Fruit fly (Drosophila melanogaster) whole organism, embryonic: ENCODE data around the gene RfC4.

Experiments used
- CG16813 ChIP-seq: fragments of 200-800 bp; sonication (Bioruptor generic); IDR thresholded peaks from 3 replicates; pipeline ENCODE4 v1.3.6; 2022; ENCODE audit warnings: missing biosample characterization, missing genetic modification characterization; ENCODE audit not compliant: partially characterized antibody
- trh ChIP-seq: fragments of 200-800 bp; sonication (Bioruptor generic); optimal IDR thresholded peaks from 2 replicates; lab custom pipeline; 2016; ENCODE audit warnings: missing biosample characterization, missing genetic modification characterization

DNA sequence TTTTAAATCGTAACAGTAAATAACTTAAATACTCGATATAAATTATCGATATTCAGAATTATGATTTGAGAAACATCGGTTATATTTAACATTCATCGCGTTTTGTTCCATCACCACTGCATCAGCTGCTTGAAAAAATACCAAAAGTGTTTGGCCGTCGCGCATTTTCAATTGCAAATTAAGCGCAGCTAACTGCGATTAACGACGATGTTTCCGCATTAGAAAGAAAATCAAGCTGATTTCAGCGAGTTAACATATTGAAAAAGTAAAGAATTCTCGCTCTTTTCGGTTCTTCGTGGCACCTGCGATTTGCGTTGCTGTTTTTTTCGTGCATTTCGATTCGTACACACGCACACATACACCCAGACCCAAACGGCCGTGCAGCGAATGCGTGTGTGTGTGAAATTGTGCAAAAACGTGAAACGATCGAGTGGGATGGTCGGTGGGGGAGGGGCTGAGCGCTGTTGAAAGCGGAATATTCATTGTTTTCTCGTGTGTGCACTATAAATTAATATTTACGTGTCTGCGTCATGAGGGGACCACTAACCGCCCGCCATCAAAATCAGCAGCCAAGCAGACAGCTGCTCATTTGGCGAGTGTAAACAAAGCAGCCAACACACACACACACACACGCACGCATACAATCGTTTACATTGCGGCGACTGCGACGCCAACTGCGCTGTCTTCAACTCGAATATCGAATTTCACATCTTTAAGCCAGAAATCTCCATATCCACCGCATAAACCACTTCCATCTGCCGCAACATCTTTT, 27.6 kb downstream of the RfC4 start, which contains the start of gene Ack:
- TF ChIP-seq CG16813 (GFP tag; lab: Robert Waterston, UW) (peak; percentile 82), trh (no peak)
